Worm (Caenorhabditis elegans): Measurements from ENCODE around the gene pqn-13.

The pqn-13 gene

ce11 chrV:5687115-5687979 is 11.4 kb upstream of the pqn-13 start, which contains the start of gene F25B4.7:
Gene F25B4.7, minus strand, starts transcription at chrV:5687226.
- TF ChIP-seq ces-1 (GFP tag; optimal IDR thresholded peaks at IDR 0.05), result peak; percentile 52
- no peak for TF ChIP-seq lin-13 (tag; optimal IDR thresholded peaks at IDR 0.05)
- TF ChIP-seq lsy-2 (tag; optimal IDR thresholded peaks at IDR 0.05), result no peak
- no peak for TF ChIP-seq cnd-1 (tag; optimal IDR thresholded peaks at IDR 0.05)
- TF ChIP-seq pha-4 (tag; optimal IDR thresholded peaks at IDR 0.05), result no peak

ce11 chrV:5684534-5684933 is 8.6 kb upstream of the pqn-13 start, which contains the start of the genes hmgs-1 and F25B4.4:
Gene hmgs-1, minus strand, starts transcription at chrV:5684589.
Gene F25B4.4, plus strand, starts transcription at chrV:5684873.
- TF ChIP-seq nhr-12 (tag; optimal IDR thresholded peaks at IDR 0.05) (no peak), ceh-83 (GFP tag; optimal IDR thresholded peaks at IDR 0.05) (no peak), mep-1 (tag; optimal IDR thresholded peaks at IDR 0.05) (peak; percentile 95), unc-39 (tag; optimal IDR thresholded peaks at IDR 0.05) (no peak), ces-1 (GFP tag; optimal IDR thresholded peaks at IDR 0.05) (peak; percentile 85), elt-3 (tag; optimal IDR thresholded peaks at IDR 0.05) (no peak), ceh-39 (tag; optimal IDR thresholded peaks at IDR 0.05) (peak; percentile 45), lsy-2 (tag; optimal IDR thresholded peaks at IDR 0.05) (peak; percentile 83), nhr-2 (tag; optimal IDR thresholded peaks at IDR 0.05) (peak; percentile 47), blmp-1 (tag; optimal IDR thresholded peaks at IDR 0.05) (no peak), M03D4.4 (tag; optimal IDR thresholded peaks at IDR 0.05) (no peak), mab-5 (tag; optimal IDR thresholded peaks at IDR 0.05) (peak; percentile 15), flh-1 (GFP tag; optimal IDR thresholded peaks at IDR 0.05) (no peak), elt-1 (tag; optimal IDR thresholded peaks at IDR 0.05; ENCODE audit: borderline replicate concordance, insufficient read depth) (no peak), cnd-1 (tag; optimal IDR thresholded peaks at IDR 0.05) (no peak), pha-4 (tag; optimal IDR thresholded peaks at IDR 0.05) (peak; percentile 71), unc-62 (GFP tag; optimal IDR thresholded peaks at IDR 0.05) (peak; percentile 27), ztf-11 (tag; optimal IDR thresholded peaks at IDR 0.05) (no peak), ceh-43 (GFP tag; optimal IDR thresholded peaks at IDR 0.05) (no peak), nhr-76 (tag; optimal IDR thresholded peaks at IDR 0.05) (no peak), tbx-8 (GFP tag; optimal IDR thresholded peaks at IDR 0.05) (no peak), nhr-28 (tag; optimal IDR thresholded peaks at IDR 0.05) (no peak), bed-3 (GFP tag; optimal IDR thresholded peaks at IDR 0.05) (no peak), nhr-237 (tag; optimal IDR thresholded peaks at IDR 0.05) (peak; percentile 91), ham-2 (GFP tag; optimal IDR thresholded peaks at IDR 0.05) (no peak), lin-13 (tag; optimal IDR thresholded peaks at IDR 0.05) (peak; percentile 87), hlh-1 (tag; optimal IDR thresholded peaks at IDR 0.05) (peak; percentile 26), sem-2 (GFP tag; optimal IDR thresholded peaks at IDR 0.05) (no peak), sptf-1 (tag; optimal IDR thresholded peaks at IDR 0.05) (peak; percentile 42), drap-1 (GFP tag; optimal IDR thresholded peaks at IDR 0.05) (peak; percentile 32), zip-8 (tag; optimal IDR thresholded peaks at IDR 0.05) (no peak), lin-32 (GFP tag; optimal IDR thresholded peaks at IDR 0.05) (no peak), unc-120 (tag; optimal IDR thresholded peaks at IDR 0.05; ENCODE audit: poor library complexity, severe bottlenecking) (peak; percentile 98), mls-2 (tag; optimal IDR thresholded peaks at IDR 0.05) (peak; percentile 31), snpc-4 (tag; optimal IDR thresholded peaks at IDR 0.05) (no peak)

- TF ChIP-seq ham-2 (GFP tag; optimal IDR thresholded peaks at IDR 0.05) (no peak), unc-39 (tag; optimal IDR thresholded peaks at IDR 0.05) (no peak), elt-1 (tag; optimal IDR thresholded peaks at IDR 0.05; ENCODE audit: borderline replicate concordance, insufficient read depth) (no peak), unc-62 (GFP tag; optimal IDR thresholded peaks at IDR 0.05) (no peak), ztf-11 (tag; optimal IDR thresholded peaks at IDR 0.05) (no peak)
Measured at ce11 chrV:5682530-5682929, 6.6 kb upstream of the pqn-13 start, which contains the start of gene prp-39. Gene prp-39, minus strand, starts transcription at chrV:5682630.

All from whole organism, mixed stage, embryonic.